Fruit fly (Drosophila melanogaster) whole organism, embryonic: ENCODE results near the gene CG8675.

Experiments
- Antp ChIP-seq: fragments of 200-800 bp; sonication (Bioruptor generic); optimal IDR thresholded peaks from 3 replicates; lab custom pipeline; 2016; ENCODE audit warnings: missing biosample characterization, missing genetic modification characterization
- CG10366 ChIP-seq: fragments of 200-800 bp; sonication (Bioruptor generic); IDR thresholded peaks from 2 replicates; pipeline ENCODE4 v1.3.6; 2022; ENCODE audit warnings: missing biosample characterization, missing genetic modification characterization
- CG16815 ChIP-seq: fragments of 200-800 bp; sonication (Bioruptor generic); optimal IDR thresholded peaks from 3 replicates; lab custom pipeline; 2017; ENCODE audit warnings: missing biosample characterization, mild to moderate bottlenecking, missing genetic modification characterization
- ERR ChIP-seq: fragments of 200-800 bp; sonication (Bioruptor generic); optimal IDR thresholded peaks from 2 replicates; lab custom pipeline; 2016; ENCODE audit warnings: missing biosample characterization, missing genetic modification characterization
- Lpt ChIP-seq: fragments of >200 bp; optimal IDR thresholded peaks from 2 replicates; lab custom pipeline; 2018; ENCODE audit warnings: missing biosample characterization, missing genetic modification characterization
- Max ChIP-seq: fragments of 200-800 bp; sonication (Bioruptor generic); optimal IDR thresholded peaks from 2 replicates; lab custom pipeline; 2016; ENCODE audit warnings: missing biosample characterization, mild to moderate bottlenecking, missing genetic modification characterization
- grn ChIP-seq: fragments of 200-800 bp; sonication (Bioruptor generic); optimal IDR thresholded peaks from 3 replicates; lab custom pipeline; 2017; ENCODE audit warnings: missing biosample characterization, missing genetic modification characterization
- psq ChIP-seq: fragments of 200-800 bp; sonication (Bioruptor generic); optimal IDR thresholded peaks from 2 replicates; lab custom pipeline; 2017; ENCODE audit warnings: missing biosample characterization, missing genetic modification characterization
- salm ChIP-seq: fragments of 200-800 bp; sonication (Bioruptor generic); optimal IDR thresholded peaks from 2 replicates; lab custom pipeline; 2018; ENCODE audit warnings: missing biosample characterization, mild to moderate bottlenecking, missing genetic modification characterization

dm6 chrX:17223715-17224114, 25.6 kb downstream of the CG8675 start, which contains the start of gene CG34327:
- TF ChIP-seq Max (GFP tag; lab: Kevin White, UChicago) (no peak), psq (no peak), CG10366 (GFP tag; lab: Robert Waterston, UW) (no peak), grn (no peak), CG16815 (no peak), salm (tag; lab: Kevin White, UChicago) (no peak), Lpt (GFP tag; lab: Kevin White, UChicago) (no peak), ERR (GFP tag; lab: Kevin White, UChicago) (no peak), Antp (GFP tag; lab: Kevin White, UChicago) (no peak)
